Worm (Caenorhabditis elegans) whole organism, L3 larva: ENCODE data around the gene nhr-39.

ENCODE experiments used
- ama-1 ChIP-seq: fragments of 150-350 bp; optimal IDR thresholded peaks from 2 replicates; lab custom pipeline; 2018
- ceh-9 ChIP-seq: sonication (generic microtip); optimal IDR thresholded peaks from 2 replicates; lab custom pipeline; 2018; ENCODE audit warnings: missing biosample characterization, missing genetic modification characterization
- daf-12 ChIP-seq: fragments of 150-350 bp; optimal IDR thresholded peaks from 2 replicates; lab custom pipeline; 2014; ENCODE audit warnings: missing biosample characterization, missing genetic modification reagents, missing genetic modification characterization
- elt-1 ChIP-seq: fragments of 150-350 bp; optimal IDR thresholded peaks from 2 replicates; lab custom pipeline; 2014; ENCODE audit warnings: missing biosample characterization, missing genetic modification characterization
- fkh-10 ChIP-seq: sonication (generic microtip); optimal IDR thresholded peaks from 2 replicates; lab custom pipeline; 2017; ENCODE audit warnings: missing biosample characterization, missing genetic modification reagents, missing genetic modification characterization
- lin-15B ChIP-seq: fragments of 150-350 bp; optimal IDR thresholded peaks from 2 replicates; lab custom pipeline; 2014; ENCODE audit warnings: missing biosample characterization, missing genetic modification characterization
- nfya-1 ChIP-seq: sonication (generic microtip); optimal IDR thresholded peaks from 2 replicates; lab custom pipeline; 2017; ENCODE audit warnings: missing genetic modification characterization, mild to moderate bottlenecking, missing compliant biosample characterization, antibody characterized with exemption, moderate library complexity; ENCODE audit not compliant: insufficient read depth
- nhr-11 ChIP-seq: fragments of 150-350 bp; optimal IDR thresholded peaks from 2 replicates; lab custom pipeline; 2014; ENCODE audit warnings: missing biosample characterization, missing genetic modification characterization
- nhr-76 ChIP-seq: fragments of 150-350 bp; sonication (generic microtip); optimal IDR thresholded peaks from 5 replicates; lab custom pipeline; 2014; ENCODE audit warnings: missing biosample characterization, missing genetic modification characterization
- nhr-77 ChIP-seq: fragments of 150-350 bp; optimal IDR thresholded peaks from 2 replicates; lab custom pipeline; 2014; ENCODE audit warnings: missing biosample characterization, missing genetic modification characterization
- pha-4 ChIP-seq: fragments of 150-350 bp; optimal IDR thresholded peaks from 2 replicates; lab custom pipeline; 2014; ENCODE audit warnings: missing biosample characterization, missing genetic modification reagents, missing genetic modification characterization
- ztf-4 ChIP-seq: fragments of 150-350 bp; optimal IDR thresholded peaks from 2 replicates; lab custom pipeline; 2014; ENCODE audit warnings: missing biosample characterization, missing genetic modification characterization

- TF ChIP-seq nhr-77 (tag; lab: Kevin White, UChicago) = no peak
- TF ChIP-seq fkh-10 (GFP tag; lab: Kevin White, UChicago) = no peak
- no peak for TF ChIP-seq nhr-76 (tag; lab: Kevin White, UChicago)
- TF ChIP-seq ceh-9 = no peak
- peak; percentile 3 for TF ChIP-seq nfya-1
- no peak for TF ChIP-seq elt-1 (tag; lab: Kevin White, UChicago)
- no peak for TF ChIP-seq daf-12 (tag; lab: Kevin White, UChicago)
- TF ChIP-seq pha-4 (tag; lab: Kevin White, UChicago) = peak; percentile 70
- no peak for TF ChIP-seq ztf-4 (tag; lab: Kevin White, UChicago)
- TF ChIP-seq nhr-11 = no peak
- TF ChIP-seq lin-15B (tag; lab: Kevin White, UChicago) = no peak
- no peak for TF ChIP-seq ama-1 (lab: Kevin White, UChicago)
Observed at ce11 chrV:9332611-9333315, 29.6 kb downstream of the nhr-39 start.
